Worm (Caenorhabditis elegans) whole organism, late embryonic: ENCODE measurements around the gene ule-5.

Source experiments
- C38D4.7 ChIP-seq: fragments of 200-800 bp; sonication (Bioruptor generic); optimal IDR thresholded peaks from 2 replicates; lab custom pipeline; 2018; ENCODE audit warnings: mild to moderate bottlenecking, missing genetic modification characterization, moderate library complexity, missing compliant biosample characterization
- F13H6.1 ChIP-seq: sonication (generic microtip); optimal IDR thresholded peaks from 2 replicates; lab custom pipeline; 2016; ENCODE audit warnings: missing genetic modification characterization, missing compliant biosample characterization
- K09A11.1 ChIP-seq: sonication (generic microtip); optimal IDR thresholded peaks from 2 replicates; lab custom pipeline; 2017; ENCODE audit warnings: antibody characterized with exemption, mild to moderate bottlenecking, missing genetic modification characterization, missing compliant biosample characterization; ENCODE audit not compliant: insufficient read depth
- ceh-14 ChIP-seq: sonication (generic microtip); optimal IDR thresholded peaks from 2 replicates; lab custom pipeline; 2016; ENCODE audit warnings: missing genotype, missing genetic modification characterization, missing compliant biosample characterization
- ceh-18 ChIP-seq: sonication (generic microtip); optimal IDR thresholded peaks from 2 replicates; lab custom pipeline; 2016; ENCODE audit warnings: missing genetic modification characterization, missing compliant biosample characterization
- ceh-22 ChIP-seq: sonication (generic microtip); optimal IDR thresholded peaks from 2 replicates; lab custom pipeline; 2017; ENCODE audit warnings: missing biosample characterization, missing genetic modification characterization
- ceh-24 ChIP-seq: sonication (generic microtip); optimal IDR thresholded peaks from 2 replicates; lab custom pipeline; 2016; ENCODE audit warnings: mild to moderate bottlenecking, missing genetic modification characterization, missing compliant biosample characterization
- ceh-30 ChIP-seq: fragments of 150-350 bp; optimal IDR thresholded peaks from 2 replicates; lab custom pipeline; 2014; ENCODE audit warnings: missing biosample characterization, missing genetic modification characterization
- ceh-31 ChIP-seq: sonication (generic microtip); optimal IDR thresholded peaks from 2 replicates; lab custom pipeline; 2016; ENCODE audit warnings: missing genetic modification characterization, missing compliant biosample characterization
- ceh-34 ChIP-seq: sonication (generic microtip); optimal IDR thresholded peaks from 2 replicates; lab custom pipeline; 2016; ENCODE audit warnings: mild to moderate bottlenecking, missing genetic modification characterization, missing compliant biosample characterization
- ceh-45 ChIP-seq: fragments of 200-800 bp; sonication (Bioruptor generic); IDR thresholded peaks from 2 replicates; pipeline ENCODE4 v1.3.6; 2022; ENCODE audit warnings: missing genetic modification reagents, missing genetic modification characterization, missing compliant biosample characterization
- ceh-48 ChIP-seq: sonication (generic microtip); optimal IDR thresholded peaks from 2 replicates; lab custom pipeline; 2016; ENCODE audit warnings: missing genetic modification characterization, inconsistent platforms, missing compliant biosample characterization
- ceh-9 ChIP-seq: sonication (generic microtip); optimal IDR thresholded peaks from 2 replicates; lab custom pipeline; 2016; ENCODE audit warnings: mild to moderate bottlenecking, missing genetic modification characterization, inconsistent platforms, missing compliant biosample characterization
- che-1 ChIP-seq: sonication (generic microtip); optimal IDR thresholded peaks from 2 replicates; lab custom pipeline; 2016; ENCODE audit warnings: mild to moderate bottlenecking, missing genetic modification characterization, missing compliant biosample characterization
- dmd-4 ChIP-seq: sonication (generic microtip); optimal IDR thresholded peaks from 2 replicates; lab custom pipeline; 2016; ENCODE audit warnings: borderline replicate concordance, missing genetic modification characterization, missing compliant biosample characterization
- dve-1 ChIP-seq: sonication (generic microtip); optimal IDR thresholded peaks from 2 replicates; lab custom pipeline; 2017; ENCODE audit warnings: antibody characterized with exemption, mild to moderate bottlenecking, missing genetic modification characterization, missing compliant biosample characterization
- elt-4 ChIP-seq: sonication (generic microtip); optimal IDR thresholded peaks from 2 replicates; lab custom pipeline; 2016; ENCODE audit warnings: missing genetic modification characterization, missing compliant biosample characterization
- fkh-10 ChIP-seq: fragments of 150-350 bp; optimal IDR thresholded peaks from 2 replicates; lab custom pipeline; 2014; ENCODE audit warnings: missing biosample characterization, missing genetic modification reagents, missing genetic modification characterization
- hlh-30 ChIP-seq: sonication (generic microtip); optimal IDR thresholded peaks from 2 replicates; lab custom pipeline; 2017; ENCODE audit warnings: antibody characterized with exemption, missing genetic modification characterization, missing compliant biosample characterization; ENCODE audit not compliant: insufficient read depth
- hlh-8 ChIP-seq: sonication (generic microtip); optimal IDR thresholded peaks from 2 replicates; lab custom pipeline; 2016; ENCODE audit warnings: missing genotype, missing genetic modification characterization, missing compliant biosample characterization
- nfya-1 ChIP-seq: sonication (generic microtip); optimal IDR thresholded peaks from 2 replicates; lab custom pipeline; 2017; ENCODE audit warnings: missing genetic modification characterization, mild to moderate bottlenecking, missing compliant biosample characterization, antibody characterized with exemption, moderate library complexity
- nhr-11 ChIP-seq: fragments of 150-350 bp; optimal IDR thresholded peaks from 2 replicates; lab custom pipeline; 2014; ENCODE audit warnings: missing biosample characterization, missing genetic modification characterization
- odd-2 ChIP-seq: sonication (generic microtip); optimal IDR thresholded peaks from 2 replicates; lab custom pipeline; 2017; ENCODE audit warnings: antibody characterized with exemption, mild to moderate bottlenecking, missing genetic modification characterization, missing compliant biosample characterization
- pax-1 ChIP-seq: fragments of 150-350 bp; optimal IDR thresholded peaks from 2 replicates; lab custom pipeline; 2014; ENCODE audit warnings: missing biosample characterization, missing genetic modification characterization
- pha-2 ChIP-seq: sonication (generic microtip); optimal IDR thresholded peaks from 2 replicates; lab custom pipeline; 2017; ENCODE audit warnings: mild to moderate bottlenecking, missing genetic modification characterization, missing compliant biosample characterization
- rnt-1 ChIP-seq: sonication (generic microtip); optimal IDR thresholded peaks from 2 replicates; lab custom pipeline; 2016; ENCODE audit warnings: missing genetic modification characterization, missing compliant biosample characterization
- sdc-2 ChIP-seq: sonication (generic microtip); optimal IDR thresholded peaks from 2 replicates; lab custom pipeline; 2016; ENCODE audit warnings: missing genotype, missing genetic modification characterization, missing compliant biosample characterization
- sox-2 ChIP-seq: fragments of 200-800 bp; sonication (Bioruptor generic); IDR thresholded peaks from 2 replicates; pipeline ENCODE4 v1.3.6; 2022; ENCODE audit warnings: missing genetic modification reagents, missing genetic modification characterization, missing compliant biosample characterization
- syd-9 ChIP-seq: sonication (generic microtip); optimal IDR thresholded peaks from 2 replicates; lab custom pipeline; 2016; ENCODE audit warnings: mild to moderate bottlenecking, missing genetic modification characterization, moderate library complexity, missing compliant biosample characterization
- ttx-3 ChIP-seq: sonication (generic microtip); optimal IDR thresholded peaks from 2 replicates; lab custom pipeline; 2016; ENCODE audit warnings: missing genetic modification reagents, missing genetic modification characterization, missing compliant biosample characterization
- unc-3 ChIP-seq, 2 experiments: fragments of 200-800 bp in 1 of 2; sonication (Bioruptor generic) in 1 of 2; sonication (generic microtip) in 1 of 2; conservative IDR thresholded peaks in 1 of 2; optimal IDR thresholded peaks in 1 of 2; 2 replicates each; pipeline versions ENCODE4 v1.3.6 to Lab custom; 2016 to 2022; ENCODE audit warnings: missing compliant biosample characterization in 2 of 2, missing genetic modification characterization in 2 of 2, missing genetic modification reagents in 1 of 2
- unc-86 ChIP-seq: sonication (generic microtip); optimal IDR thresholded peaks from 2 replicates; lab custom pipeline; 2016; ENCODE audit warnings: missing genetic modification characterization, missing compliant biosample characterization
- zip-5 ChIP-seq: sonication (generic microtip); optimal IDR thresholded peaks from 2 replicates; lab custom pipeline; 2016; ENCODE audit warnings: missing genetic modification characterization, missing compliant biosample characterization
- ztf-16 ChIP-seq: sonication (generic microtip); optimal IDR thresholded peaks from 2 replicates; lab custom pipeline; 2017; ENCODE audit warnings: missing genetic modification characterization, missing compliant biosample characterization

Gene ule-5

ce11 chrX:11869260-11869659 lies 13.7 kb upstream of the ule-5 start, which contains the start of gene dot-1.2:
Gene dot-1.2, minus strand, starts transcription at chrX:11869360.
- no peak for TF ChIP-seq ttx-3 (tag; lab: Kevin White, UChicago)
- no peak for TF ChIP-seq hlh-8 (tag; lab: Kevin White, UChicago)
- no peak for TF ChIP-seq syd-9 (tag; lab: Kevin White, UChicago)

ce11 chrX:11870393-11870792 lies 12.5 kb upstream of the ule-5 start:
- TF ChIP-seq C38D4.7 (GFP tag; lab: Kevin White, UChicago) (peak; percentile 4), ceh-9 (tag; lab: Kevin White, UChicago) (no peak), sdc-2 (tag; lab: Kevin White, UChicago) (peak; percentile 12)
- TF ChIP-seq, all 69 proteins: peak for 2

ce11 chrX:11872210-11872609 lies 10.7 kb upstream of the ule-5 start:
- TF ChIP-seq syd-9 (tag; lab: Kevin White, UChicago) (no peak), fkh-10 (GFP tag; lab: Kevin White, UChicago) (no peak), ceh-24 (tag; lab: Kevin White, UChicago) (no peak), unc-3 (GFP tag; conservative IDR thresholded peaks at IDR 0.05; lab: Robert Waterston, UW) (no peak), unc-3 (tag; optimal IDR thresholded peaks at IDR 0.05; lab: Kevin White, UChicago) (no peak), ceh-34 (tag; lab: Kevin White, UChicago) (no peak), sdc-2 (tag; lab: Kevin White, UChicago) (no peak), sox-2 (no peak), ceh-48 (tag; lab: Kevin White, UChicago) (no peak), K09A11.1 (tag; lab: Kevin White, UChicago) (no peak), che-1 (no peak), odd-2 (no peak), ceh-14 (tag; lab: Kevin White, UChicago) (no peak), zip-5 (tag; lab: Kevin White, UChicago) (no peak), pha-2 (no peak)

- TF ChIP-seq ceh-18 (tag; lab: Kevin White, UChicago): no peak
- TF ChIP-seq hlh-30 (tag; lab: Kevin White, UChicago): no peak
- no peak for TF ChIP-seq dve-1 (tag; lab: Kevin White, UChicago)
- no peak for TF ChIP-seq elt-4 (tag; lab: Kevin White, UChicago)
- TF ChIP-seq pha-2: no peak
- no peak for TF ChIP-seq ztf-16
- no peak for TF ChIP-seq unc-86 (tag; lab: Kevin White, UChicago)
- no peak for TF ChIP-seq ceh-45
- no peak for TF ChIP-seq dmd-4
- TF ChIP-seq rnt-1 (tag; lab: Kevin White, UChicago): no peak
- TF ChIP-seq F13H6.1 (tag; lab: Kevin White, UChicago): no peak
- TF ChIP-seq ceh-31 (tag; lab: Kevin White, UChicago): no peak
- no peak for TF ChIP-seq nfya-1 (tag; lab: Kevin White, UChicago)
- TF ChIP-seq pax-1 (tag; lab: Kevin White, UChicago): no peak
- TF ChIP-seq ceh-22 (tag; lab: Kevin White, UChicago): no peak
- TF ChIP-seq hlh-8 (tag; lab: Kevin White, UChicago): no peak
- no peak for TF ChIP-seq fkh-10 (GFP tag; lab: Kevin White, UChicago)
- no peak for TF ChIP-seq ceh-30 (tag; lab: Kevin White, UChicago)
- no peak for TF ChIP-seq che-1
- TF ChIP-seq odd-2: no peak
Measured at ce11 chrX:11875260-11875659, 7.7 kb upstream of the ule-5 start, which contains the start of gene Y62H9A.1. Gene Y62H9A.1, plus strand, starts transcription at chrX:11875541.

ce11 chrX:11878109-11878508 lies 4.8 kb upstream of the ule-5 start, which contains the start of gene Y62H9A.2:
Gene Y62H9A.2, minus strand, starts transcription at chrX:11878209.
- TF ChIP-seq ceh-45: no peak
- TF ChIP-seq nhr-11 (tag; lab: Kevin White, UChicago): no peak
